Fruit fly (Drosophila melanogaster): Measurements from ENCODE around the gene Tom70.

DNA sequence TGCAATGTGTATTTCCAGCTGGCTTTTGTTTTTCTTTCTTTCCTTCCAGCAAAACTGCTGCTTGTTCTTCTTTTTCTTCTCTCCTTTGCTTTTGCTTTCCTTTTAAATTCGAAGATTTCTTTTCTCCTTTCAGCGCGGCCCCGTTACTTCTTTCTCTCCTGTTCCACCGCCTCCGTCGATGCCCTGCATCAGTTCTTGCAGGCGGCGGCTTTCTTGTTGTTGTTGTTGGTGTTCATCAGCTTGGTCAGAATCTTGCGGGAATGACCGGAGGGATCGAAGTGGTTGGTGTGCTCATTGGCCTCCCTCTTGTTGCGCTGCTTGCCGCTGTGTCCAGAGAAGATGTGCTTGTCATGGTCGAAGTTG lies 7.2 kb upstream of the Tom70 start:
- TF ChIP-seq psq (optimal IDR thresholded peaks at IDR 0.05) (no peak), usp (GFP tag; optimal IDR thresholded peaks at IDR 0.05) (no peak), EcR (GFP tag; optimal IDR thresholded peaks at IDR 0.05) (peak in 1 of 2 experiments; percentile 42), pan (optimal IDR thresholded peaks at IDR 0.05) (no peak), Dll (optimal IDR thresholded peaks at IDR 0.05) (no peak), CG8478 (optimal IDR thresholded peaks at IDR 0.05) (no peak)
